Worm (Caenorhabditis elegans): ENCODE results near the gene T03F6.3.

- TF ChIP-seq nhr-25 (tag; optimal IDR thresholded peaks at IDR 0.05) (no peak), R02D3.7 (tag; optimal IDR thresholded peaks at IDR 0.05) (no peak), fos-1 (tag; optimal IDR thresholded peaks at IDR 0.05) (no peak), nhr-11 (tag; optimal IDR thresholded peaks at IDR 0.05) (no peak), nhr-23 (tag; optimal IDR thresholded peaks at IDR 0.05) (no peak), zag-1 (tag; optimal IDR thresholded peaks at IDR 0.05) (no peak), elt-2 (tag; optimal IDR thresholded peaks at IDR 0.05) (no peak), mdl-1 (tag; optimal IDR thresholded peaks at IDR 0.05) (no peak), nhr-237 (tag; optimal IDR thresholded peaks at IDR 0.05) (no peak), nhr-12 (tag; optimal IDR thresholded peaks at IDR 0.05) (no peak), nhr-77 (tag; optimal IDR thresholded peaks at IDR 0.05) (no peak)
These were observed 38.2 kb upstream of the T03F6.3 start for ce11 chrIII:13350964-13351363.
